7 worm cellular contexts compared by ENCODE assay signal in genomic region chrV:13415462-13415861, ce11.
TF ChIP-seq lines count a peak whose summit lies in the region.

No protein-coding gene starts in this region.

TF ChIP-seq in whole organism, L1 larva, 84 proteins besides CTCF, POLR2A, EP300 and RAD21:
- TF ChIP-seq ceh-8 (GFP tag; optimal IDR thresholded peaks at IDR 0.05; lab: Kevin White, UChicago) (peak; percentile 71), unc-62 (GFP tag; optimal IDR thresholded peaks at IDR 0.05; lab: Kevin White, UChicago) (no peak)
TF ChIP-seq in whole organism, L1 larva: peak in this region for 1.

TF ChIP-seq in whole organism, L3 larva, 47 proteins besides CTCF, POLR2A, EP300 and RAD21:
- no peak for TF ChIP-seq nfya-1 (tag; optimal IDR thresholded peaks at IDR 0.05; lab: Kevin White, UChicago; ENCODE audit: insufficient read depth)
- TF ChIP-seq lsy-12 (tag; optimal IDR thresholded peaks at IDR 0.05; lab: Kevin White, UChicago) = peak; percentile 22

TF ChIP-seq in whole organism, L4 larva, 104 proteins besides CTCF, POLR2A, EP300 and RAD21 (continues in another document):
- TF ChIP-seq nhr-76 (tag; optimal IDR thresholded peaks at IDR 0.05; lab: Kevin White, UChicago) = no peak
- no peak for TF ChIP-seq F49E8.2 (tag; optimal IDR thresholded peaks at IDR 0.05; lab: Kevin White, UChicago; ENCODE audit: borderline replicate concordance)
- 0 out of 2 replicates have a peak, but pooled peaks have one; percentile 20 for TF ChIP-seq ctbp-1 (GFP tag; IDR thresholded peaks at IDR 0.05; lab: Robert Waterston, UW)
- no peak for TF ChIP-seq snpc-4 (tag; optimal IDR thresholded peaks at IDR 0.05; lab: Kevin White, UChicago)
- no peak for TF ChIP-seq mdt-29 (GFP tag; IDR thresholded peaks at IDR 0.05; lab: Robert Waterston, UW)
- 0 out of 2 replicates have a peak, but pooled peaks have one; percentile 40 for TF ChIP-seq dmd-9 (GFP tag; IDR thresholded peaks at IDR 0.05; lab: Robert Waterston, UW)
- 0 out of 2 replicates have a peak, but pooled peaks have one; percentile 43 for TF ChIP-seq hmg-1.1 (GFP tag; IDR thresholded peaks at IDR 0.05; lab: Robert Waterston, UW)
- TF ChIP-seq spr-3 (GFP tag; optimal IDR thresholded peaks at IDR 0.05; lab: Kevin White, UChicago) = no peak
- no peak for TF ChIP-seq hlh-11 (tag; optimal IDR thresholded peaks at IDR 0.05; lab: Kevin White, UChicago)
- TF ChIP-seq zfp-2 (tag; optimal IDR thresholded peaks at IDR 0.05; lab: Kevin White, UChicago) = no peak
- TF ChIP-seq unc-39 (tag; optimal IDR thresholded peaks at IDR 0.05; lab: Kevin White, UChicago) = no peak
- TF ChIP-seq D1046.2 (GFP tag; IDR thresholded peaks at IDR 0.05; lab: Robert Waterston, UW) = no peak
- TF ChIP-seq T20F7.1 (GFP tag; optimal IDR thresholded peaks at IDR 0.05; lab: Kevin White, UChicago) = no peak
- TF ChIP-seq aha-1 (tag; lab: Kevin White, UChicago) = peak; percentile 89
- no peak for TF ChIP-seq mes-2 (tag; optimal IDR thresholded peaks at IDR 0.05; lab: Kevin White, UChicago; ENCODE audit: poor library complexity, severe bottlenecking)
- no peak for TF ChIP-seq lin-38 (GFP tag; IDR thresholded peaks at IDR 0.05; lab: Robert Waterston, UW)
- TF ChIP-seq ZK546.5 (tag; optimal IDR thresholded peaks at IDR 0.05; lab: Kevin White, UChicago) = no peak

TF ChIP-seq in whole organism, early embryonic, 17 proteins besides CTCF, POLR2A, EP300 and RAD21:
- peak; percentile 67; the same call in 1 of the 2 replicates for TF ChIP-seq scrt-1 (GFP tag; IDR thresholded peaks at IDR 0.05; lab: Robert Waterston, UW)
- peak; percentile 18 for TF ChIP-seq aly-1 (tag; optimal IDR thresholded peaks at IDR 0.05; lab: Kevin White, UChicago)
- no peak for TF ChIP-seq tbx-11 (GFP tag; IDR thresholded peaks at IDR 0.05; lab: Robert Waterston, UW)
- TF ChIP-seq ceh-36 (tag; optimal IDR thresholded peaks at IDR 0.05; lab: Kevin White, UChicago) = peak; percentile 35
- TF ChIP-seq ets-7 (tag; optimal IDR thresholded peaks at IDR 0.05; lab: Kevin White, UChicago) = no peak
- no peak for TF ChIP-seq flt-1 (GFP tag; IDR thresholded peaks at IDR 0.05; lab: Robert Waterston, UW)
- no peak for TF ChIP-seq ama-1 (optimal IDR thresholded peaks at IDR 0.05; lab: Kevin White, UChicago)
- no peak for TF ChIP-seq hmg-4 (GFP tag; optimal IDR thresholded peaks at IDR 0.05; lab: Kevin White, UChicago)
- no peak for TF ChIP-seq hnd-1 (tag; optimal IDR thresholded peaks at IDR 0.05; lab: Kevin White, UChicago)

TF ChIP-seq in whole organism, late embryonic, 69 proteins besides CTCF, POLR2A, EP300 and RAD21:
- TF ChIP-seq hlh-30 (tag; optimal IDR thresholded peaks at IDR 0.05; lab: Kevin White, UChicago; ENCODE audit: insufficient read depth) = no peak
- peak; percentile 12 for TF ChIP-seq sdc-2 (tag; optimal IDR thresholded peaks at IDR 0.05; lab: Kevin White, UChicago)
- no peak for TF ChIP-seq pqm-1 (tag; optimal IDR thresholded peaks at IDR 0.05; lab: Kevin White, UChicago)
- no peak for TF ChIP-seq pat-9 (tag; optimal IDR thresholded peaks at IDR 0.05; lab: Kevin White, UChicago)
- TF ChIP-seq tbx-2 (tag; optimal IDR thresholded peaks at IDR 0.05; lab: Kevin White, UChicago) = no peak
- no peak for TF ChIP-seq sox-4 (tag; optimal IDR thresholded peaks at IDR 0.05; lab: Kevin White, UChicago)
- no peak for TF ChIP-seq pha-4 (tag; optimal IDR thresholded peaks at IDR 0.05; lab: Kevin White, UChicago)
- no peak for TF ChIP-seq elt-2 (tag; optimal IDR thresholded peaks at IDR 0.05; lab: Kevin White, UChicago)
- TF ChIP-seq C38D4.7 (GFP tag; optimal IDR thresholded peaks at IDR 0.05; lab: Kevin White, UChicago) = no peak
- TF ChIP-seq fax-1 (tag; optimal IDR thresholded peaks at IDR 0.05; lab: Kevin White, UChicago) = no peak
- TF ChIP-seq ceh-24 (tag; optimal IDR thresholded peaks at IDR 0.05; lab: Kevin White, UChicago) = no peak
- no peak for TF ChIP-seq Y22D7AL.16 (tag; optimal IDR thresholded peaks at IDR 0.05; lab: Kevin White, UChicago)
- TF ChIP-seq unc-55 (GFP tag; optimal IDR thresholded peaks at IDR 0.05; lab: Kevin White, UChicago) = no peak
- TF ChIP-seq pag-3 (tag; optimal IDR thresholded peaks at IDR 0.05; lab: Kevin White, UChicago; ENCODE audit: borderline replicate concordance) = no peak
- TF ChIP-seq nfya-1 (tag; optimal IDR thresholded peaks at IDR 0.05; lab: Kevin White, UChicago) = no peak
- TF ChIP-seq pros-1 (tag; optimal IDR thresholded peaks at IDR 0.05; lab: Kevin White, UChicago) = no peak
- TF ChIP-seq T23F11.4 (GFP tag; optimal IDR thresholded peaks at IDR 0.05; lab: Kevin White, UChicago) = peak; percentile 73
- TF ChIP-seq che-1 (tag; optimal IDR thresholded peaks at IDR 0.05; lab: Kevin White, UChicago) = peak; percentile 35
- TF ChIP-seq K02D7.2 (tag; optimal IDR thresholded peaks at IDR 0.05; lab: Kevin White, UChicago) = peak; percentile 59
- peak; percentile 21 for TF ChIP-seq nhr-232 (tag; optimal IDR thresholded peaks at IDR 0.05; lab: Kevin White, UChicago)
- TF ChIP-seq syd-9 (tag; optimal IDR thresholded peaks at IDR 0.05; lab: Kevin White, UChicago) = no peak
- TF ChIP-seq fkh-6 (tag; optimal IDR thresholded peaks at IDR 0.05; lab: Kevin White, UChicago) = peak; percentile 26
TF ChIP-seq in whole organism, late embryonic: peak in this region for 6.

TF ChIP-seq in whole organism, mixed stage, embryonic, 35 proteins besides CTCF, POLR2A, EP300 and RAD21:
- TF ChIP-seq flh-1 (GFP tag; optimal IDR thresholded peaks at IDR 0.05; lab: Kevin White, UChicago) = no peak
- no peak for TF ChIP-seq pha-4 (tag; optimal IDR thresholded peaks at IDR 0.05; lab: Kevin White, UChicago)
- peak; percentile 6 for TF ChIP-seq ceh-43 (GFP tag; optimal IDR thresholded peaks at IDR 0.05; lab: Kevin White, UChicago)
- TF ChIP-seq ceh-83 (GFP tag; optimal IDR thresholded peaks at IDR 0.05; lab: Kevin White, UChicago) = peak; percentile 31
- TF ChIP-seq nhr-76 (tag; optimal IDR thresholded peaks at IDR 0.05; lab: Kevin White, UChicago) = no peak

TF ChIP-seq in whole organism, young adult, 124 proteins besides CTCF, POLR2A, EP300 and RAD21:
- TF ChIP-seq lin-54 (GFP tag; optimal IDR thresholded peaks at IDR 0.05; lab: Kevin White, UChicago) = no peak
- TF ChIP-seq ama-1 (optimal IDR thresholded peaks at IDR 0.05; lab: Kevin White, UChicago) = no peak
- TF ChIP-seq ama-1 (GFP tag; optimal IDR thresholded peaks at IDR 0.05; lab: Kevin White, UChicago) = no peak
- 0 out of 2 replicates have a peak, but pooled peaks have one; percentile 48 for TF ChIP-seq nfyb-1 (GFP tag; IDR thresholded peaks at IDR 0.05; lab: Robert Waterston, UW)
- no peak for TF ChIP-seq F55B11.4 (tag; optimal IDR thresholded peaks at IDR 0.05; lab: Kevin White, UChicago; ENCODE audit: borderline replicate concordance, insufficient read depth)
- TF ChIP-seq Y95B8A.8 (GFP tag; IDR thresholded peaks at IDR 0.05; lab: Robert Waterston, UW) = no peak
- peak; percentile 53 for TF ChIP-seq mes-4 (tag; optimal IDR thresholded peaks at IDR 0.05; lab: Kevin White, UChicago)
- TF ChIP-seq aptf-3 (GFP tag; IDR thresholded peaks at IDR 0.05; lab: Robert Waterston, UW) = 0 out of 2 replicates have a peak, but pooled peaks have one; percentile 45
- TF ChIP-seq let-526 (GFP tag; IDR thresholded peaks at IDR 0.05; lab: Robert Waterston, UW) = no peak
- TF ChIP-seq bed-2 (GFP tag; IDR thresholded peaks at IDR 0.05; lab: Robert Waterston, UW) = no peak
- TF ChIP-seq zim-3 (tag; optimal IDR thresholded peaks at IDR 0.05; lab: Kevin White, UChicago) = peak; percentile 30
- no peak for TF ChIP-seq hmg-20 (GFP tag; IDR thresholded peaks at IDR 0.05; lab: Robert Waterston, UW)
- no peak for TF ChIP-seq madf-8 (GFP tag; conservative IDR thresholded peaks at IDR 0.05; lab: Robert Waterston, UW)
- TF ChIP-seq F37B4.10 (GFP tag; IDR thresholded peaks at IDR 0.05; lab: Robert Waterston, UW) = no peak
- TF ChIP-seq ztf-28 (GFP tag; IDR thresholded peaks at IDR 0.05; lab: Robert Waterston, UW) = 0 out of 2 replicates have a peak, but pooled peaks have one; percentile 26
- TF ChIP-seq attf-3 (GFP tag; conservative IDR thresholded peaks at IDR 0.05; lab: Robert Waterston, UW) = no peak
- no peak for TF ChIP-seq F22D6.2 (tag; optimal IDR thresholded peaks at IDR 0.05; lab: Kevin White, UChicago)
- TF ChIP-seq atf-7 (tag; optimal IDR thresholded peaks at IDR 0.05; lab: Kevin White, UChicago) = no peak
- no peak for TF ChIP-seq him-1 (tag; optimal IDR thresholded peaks at IDR 0.05; lab: Kevin White, UChicago)
- no peak for TF ChIP-seq chd-7 (tag; optimal IDR thresholded peaks at IDR 0.05; lab: Kevin White, UChicago)
- peak; percentile 38 for TF ChIP-seq somi-1 (GFP tag; optimal IDR thresholded peaks at IDR 0.05; lab: Kevin White, UChicago)
- TF ChIP-seq hlh-26 (GFP tag; conservative IDR thresholded peaks at IDR 0.05; lab: Robert Waterston, UW) = 0 out of 2 replicates have a peak, but pooled peaks have one; percentile 42
- TF ChIP-seq efl-1 (GFP tag; optimal IDR thresholded peaks at IDR 0.05; lab: Kevin White, UChicago) = no peak
- no peak for TF ChIP-seq C06A6.2 (GFP tag; conservative IDR thresholded peaks at IDR 0.05; lab: Robert Waterston, UW)
- TF ChIP-seq ceh-100 (GFP tag; IDR thresholded peaks at IDR 0.05; lab: Robert Waterston, UW) = no peak
- no peak for TF ChIP-seq F57A8.1 (GFP tag; optimal IDR thresholded peaks at IDR 0.05; lab: Kevin White, UChicago)
- peak; percentile 98 for TF ChIP-seq egrh-3 (GFP tag; IDR thresholded peaks at IDR 0.05; lab: Robert Waterston, UW)
- no peak for TF ChIP-seq cebp-2 (GFP tag; IDR thresholded peaks at IDR 0.05; lab: Robert Waterston, UW)
- no peak for TF ChIP-seq B0261.1 (tag; optimal IDR thresholded peaks at IDR 0.05; lab: Kevin White, UChicago)
- TF ChIP-seq F23B12.7 (tag; optimal IDR thresholded peaks at IDR 0.05; lab: Kevin White, UChicago; ENCODE audit: insufficient read depth) = no peak
- no peak for TF ChIP-seq ztf-25 (GFP tag; IDR thresholded peaks at IDR 0.05; lab: Robert Waterston, UW)
